Worm (Caenorhabditis elegans) whole organism, L4 larva: ENCODE results near the gene Y39G8B.7.
A peak's percentile ranks its signal among the peaks of the same experiment; 100 is the strongest.

ENCODE experiments used
- D1046.2 ChIP-seq: fragments of 200-800 bp; sonication (Bioruptor generic); IDR thresholded peaks from 2 replicates; pipeline ENCODE4 v1.3.6; 2022; ENCODE audit warnings: missing genetic modification characterization, missing compliant biosample characterization
- F26F4.8 ChIP-seq: fragments of 200-800 bp; sonication (Bioruptor generic); conservative IDR thresholded peaks from 2 replicates; pipeline ENCODE4 v1.3.6; 2022; ENCODE audit warnings: missing genetic modification characterization, missing compliant biosample characterization
- F37D6.2 ChIP-seq: sonication (generic microtip); optimal IDR thresholded peaks from 2 replicates; lab custom pipeline; 2016; ENCODE audit warnings: mild to moderate bottlenecking, missing genetic modification characterization, missing compliant biosample characterization
- F44E2.7 ChIP-seq: fragments of 200-800 bp; sonication (Bioruptor generic); IDR thresholded peaks from 2 replicates; pipeline ENCODE4 v2.1.2; 2022; ENCODE audit warnings: missing genetic modification characterization, missing compliant biosample characterization
- Y5F2A.4 ChIP-seq: fragments of 200-800 bp; sonication (Bioruptor generic); optimal IDR thresholded peaks from 2 replicates; lab custom pipeline; 2018; ENCODE audit warnings: mild to moderate bottlenecking, missing genetic modification characterization, missing compliant biosample characterization
- aha-1 ChIP-seq: fragments of 150-350 bp; peaks from one replicate; lab custom pipeline; 2014; ENCODE audit warnings: missing biosample characterization, missing genetic modification characterization
- ama-1 ChIP-seq: fragments of 150-350 bp; optimal IDR thresholded peaks from 2 replicates; lab custom pipeline; 2014; ENCODE audit warnings: inconsistent platforms, mixed read lengths
- attf-4 ChIP-seq: sonication (generic microtip); optimal IDR thresholded peaks from 3 replicates; lab custom pipeline; 2017; ENCODE audit warnings: missing biosample characterization, missing genetic modification characterization
- ctbp-1 ChIP-seq: fragments of 200-800 bp; sonication (Bioruptor generic); IDR thresholded peaks from 2 replicates; pipeline ENCODE4 v1.3.6; 2022; ENCODE audit warnings: missing genetic modification reagents, missing genetic modification characterization, missing compliant biosample characterization
- daf-16 ChIP-seq, 3 experiments: sonication (generic microtip); optimal IDR thresholded peaks; 2 replicates each; lab custom pipeline; 2016 to 2017; ENCODE audit warnings: missing genetic modification characterization in 3 of 3, missing genetic modification reagents in 3 of 3, mild to moderate bottlenecking in 2 of 3, missing compliant biosample characterization in 2 of 3, missing biosample characterization in 1 of 3, moderate library complexity in 1 of 3
- daf-19 ChIP-seq: fragments of 200-800 bp; sonication (Bioruptor generic); conservative IDR thresholded peaks from 2 replicates; pipeline ENCODE4 v1.3.6; 2022; ENCODE audit warnings: missing genetic modification characterization, missing compliant biosample characterization
- dmd-6 ChIP-seq: fragments of 200-800 bp; sonication (Bioruptor generic); IDR thresholded peaks from 2 replicates; pipeline ENCODE4 v1.3.6; 2022; ENCODE audit warnings: missing genetic modification reagents, missing genetic modification characterization, missing compliant biosample characterization
- dpl-1 ChIP-seq: fragments of 150-350 bp; optimal IDR thresholded peaks from 2 replicates; lab custom pipeline; 2014; ENCODE audit warnings: missing biosample characterization, missing genetic modification reagents, missing genetic modification characterization
- dve-1 ChIP-seq: sonication (generic microtip); optimal IDR thresholded peaks from 2 replicates; lab custom pipeline; 2017; ENCODE audit warnings: antibody characterized with exemption, mild to moderate bottlenecking, missing genetic modification characterization, missing compliant biosample characterization; ENCODE audit not compliant: insufficient read depth
- egl-27 ChIP-seq: sonication (generic microtip); optimal IDR thresholded peaks from 3 replicates; lab custom pipeline; 2017; ENCODE audit warnings: missing biosample characterization, missing genetic modification reagents, missing genetic modification characterization
- egl-43 ChIP-seq: fragments of 200-800 bp; sonication (Bioruptor generic); IDR thresholded peaks from 2 replicates; pipeline ENCODE4 v1.3.6; 2022; ENCODE audit warnings: missing genetic modification reagents, missing genetic modification characterization, missing compliant biosample characterization
- hlh-11 ChIP-seq: fragments of 200-800 bp; sonication (Bioruptor generic); optimal IDR thresholded peaks from 2 replicates; lab custom pipeline; 2018; ENCODE audit warnings: mild to moderate bottlenecking, missing genetic modification characterization, missing compliant biosample characterization
- lin-1 ChIP-seq: fragments of 200-800 bp; sonication (Bioruptor generic); IDR thresholded peaks from 2 replicates; pipeline ENCODE4 v1.3.6; 2022; ENCODE audit warnings: missing genetic modification reagents, missing genetic modification characterization, missing compliant biosample characterization
- lin-13 ChIP-seq: fragments of 150-350 bp; optimal IDR thresholded peaks from 2 replicates; lab custom pipeline; 2014; ENCODE audit warnings: missing biosample characterization, missing genetic modification reagents, missing genetic modification characterization
- madf-9 ChIP-seq: fragments of 200-800 bp; sonication (Bioruptor generic); conservative IDR thresholded peaks from 2 replicates; pipeline ENCODE4 v1.3.6; 2022; ENCODE audit warnings: missing genetic modification reagents, missing genetic modification characterization, missing compliant biosample characterization
- nhr-25 ChIP-seq: sonication (generic microtip); optimal IDR thresholded peaks from 2 replicates; lab custom pipeline; 2017; ENCODE audit warnings: missing genetic modification characterization, mild to moderate bottlenecking, missing compliant biosample characterization, antibody characterized with exemption, moderate library complexity, borderline replicate concordance; ENCODE audit not compliant: insufficient read depth
- nhr-28 ChIP-seq: fragments of 150-350 bp; optimal IDR thresholded peaks from 2 replicates; lab custom pipeline; 2014; ENCODE audit warnings: missing biosample characterization, missing genetic modification characterization
- nhr-42 ChIP-seq: fragments of 200-800 bp; sonication (Bioruptor generic); IDR thresholded peaks from 2 replicates; pipeline ENCODE4 v1.3.6; 2022; ENCODE audit warnings: missing genetic modification characterization, missing compliant biosample characterization
- pha-4 ChIP-seq, 2 experiments: fragments of 150-350 bp in 1 of 2; fragments of 200-800 bp in 1 of 2; sonication (Bioruptor generic) in 1 of 2; IDR thresholded peaks in 1 of 2; optimal IDR thresholded peaks in 1 of 2; 2 replicates each; pipeline versions ENCODE4 v1.3.6 to Lab custom; 2014 to 2022; ENCODE audit warnings: missing genetic modification characterization in 2 of 2, missing genetic modification reagents in 2 of 2, missing biosample characterization in 1 of 2, missing compliant biosample characterization in 1 of 2
- php-3 ChIP-seq: fragments of 200-800 bp; sonication (Bioruptor generic); IDR thresholded peaks from 2 replicates; pipeline ENCODE4 v1.3.6; 2022; ENCODE audit warnings: missing genetic modification reagents, missing genetic modification characterization, missing compliant biosample characterization
- pqm-1 ChIP-seq: sonication (generic microtip); optimal IDR thresholded peaks from 2 replicates; lab custom pipeline; 2017; ENCODE audit warnings: missing biosample characterization, missing genetic modification characterization
- saeg-2 ChIP-seq: fragments of 200-800 bp; sonication (Bioruptor generic); IDR thresholded peaks from 2 replicates; pipeline ENCODE4 v1.3.6; 2022; ENCODE audit warnings: missing genetic modification reagents, missing genetic modification characterization, missing compliant biosample characterization
- unc-62 ChIP-seq, 3 experiments: fragments of 150-350 bp in 1 of 3; sonication (generic microtip); optimal IDR thresholded peaks in 2 of 3; peaks in 1 of 3; 1 replicate in 1 of 3; 2 replicates in 2 of 3; lab custom pipeline; 2014 to 2017; ENCODE audit warnings: missing biosample characterization in 3 of 3, missing genetic modification characterization in 3 of 3, missing genetic modification reagents in 3 of 3, missing genotype in 1 of 3
- zfp-3 ChIP-seq: fragments of 200-800 bp; sonication (Bioruptor generic); conservative IDR thresholded peaks from 2 replicates; pipeline ENCODE4 v1.3.6; 2022; ENCODE audit warnings: missing genetic modification reagents, missing genetic modification characterization, missing compliant biosample characterization
- zip-2 ChIP-seq: fragments of 150-350 bp; optimal IDR thresholded peaks from 2 replicates; lab custom pipeline; 2014; ENCODE audit warnings: missing biosample characterization, missing genetic modification characterization

Gene Y39G8B.7

DNA sequence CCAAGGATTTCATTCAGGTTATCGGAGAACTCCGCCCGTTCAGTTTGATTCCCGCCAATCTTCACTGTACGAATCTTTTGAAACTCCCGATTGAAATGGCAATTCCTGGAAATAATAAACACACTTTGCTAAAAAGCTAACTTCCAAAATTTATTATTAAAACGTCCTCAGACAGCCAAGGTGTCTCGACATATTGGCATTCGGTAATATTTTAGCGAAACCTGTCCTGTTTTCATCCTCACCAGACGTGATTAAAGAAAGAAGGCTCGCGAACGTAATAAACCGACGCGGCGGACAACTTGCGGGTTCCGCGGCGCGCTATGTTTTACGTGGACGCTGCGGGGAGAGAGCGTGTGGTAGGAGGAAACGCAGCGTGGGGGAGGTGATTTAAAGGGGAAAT, 23.4 kb upstream of the Y39G8B.7 start (continued):
- TF ChIP-seq lin-1 (GFP tag; lab: Robert Waterston, UW), result peak; percentile 53; the same call in 1 of the 2 replicates
- no peak for TF ChIP-seq egl-27 (tag; lab: Kevin White, UChicago)
- TF ChIP-seq ama-1 (lab: Kevin White, UChicago), result peak; percentile 99

DNA sequence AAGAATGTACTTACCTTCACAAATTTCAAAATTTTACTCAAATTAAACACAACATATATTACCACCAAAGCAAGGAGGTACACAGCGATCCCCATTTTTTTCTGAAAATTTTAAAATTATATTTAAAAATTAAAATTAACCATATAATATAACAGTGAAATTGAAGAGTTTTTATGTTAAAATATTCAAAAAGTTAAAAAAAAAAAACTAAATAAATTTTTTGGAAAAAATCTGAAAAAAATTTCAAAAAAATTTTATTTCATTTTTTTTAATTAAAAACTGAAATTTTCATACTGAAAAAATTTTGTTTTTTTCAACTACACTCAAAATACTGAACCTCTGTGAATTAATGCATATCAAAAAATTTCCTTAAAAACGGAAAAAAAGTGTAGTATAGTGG, 22.0 kb upstream of the Y39G8B.7 start, which contains the start of gene cyp-37A1:
Gene cyp-37A1 (minus strand): TSS at position 101 of the 400 bp plus-strand sequence.
- no peak for TF ChIP-seq pha-4 (GFP tag; IDR thresholded peaks at IDR 0.05; lab: Robert Waterston, UW)
- TF ChIP-seq pha-4 (tag; optimal IDR thresholded peaks at IDR 0.05; lab: Kevin White, UChicago), result no peak
- TF ChIP-seq nhr-25, result no peak
- no peak for TF ChIP-seq Y5F2A.4
- TF ChIP-seq unc-62 (GFP tag; optimal IDR thresholded peaks at IDR 0.05 in 1 of 2; lab: Kevin White, UChicago), result no peak
- no peak for TF ChIP-seq unc-62 (tag; optimal IDR thresholded peaks at IDR 0.05; lab: Kevin White, UChicago)
- TF ChIP-seq zip-2, result no peak
- TF ChIP-seq daf-19 (GFP tag; lab: Robert Waterston, UW), result no peak
- TF ChIP-seq saeg-2, result no peak
- no peak for TF ChIP-seq daf-16 (GFP tag; optimal IDR thresholded peaks at IDR 0.05; lab: Kevin White, UChicago)
- TF ChIP-seq daf-16 (tag; optimal IDR thresholded peaks at IDR 0.05; lab: Kevin White, UChicago), result peak; percentile 18
- no peak for TF ChIP-seq F26F4.8
- peak; percentile 13 for TF ChIP-seq dve-1 (tag; lab: Kevin White, UChicago)
- no peak for TF ChIP-seq attf-4 (tag; lab: Kevin White, UChicago)
- TF ChIP-seq madf-9 (GFP tag; lab: Robert Waterston, UW), result no peak

- TF ChIP-seq F44E2.7 (GFP tag; lab: Robert Waterston, UW) (0 out of 2 replicates have a peak, but pooled peaks have one; percentile 29), aha-1 (tag; lab: Kevin White, UChicago) (peak; percentile 93), ctbp-1 (no peak)
These were observed 19.8 kb upstream of the Y39G8B.7 start for ce11 chrII:14014637-14015036.

- no peak for TF ChIP-seq F37D6.2 (tag; lab: Kevin White, UChicago)
- TF ChIP-seq hlh-11 (tag; lab: Kevin White, UChicago), result peak; percentile 7
- TF ChIP-seq php-3 (GFP tag; lab: Robert Waterston, UW), result no peak
- peak; percentile 4 for TF ChIP-seq dve-1 (tag; lab: Kevin White, UChicago)
- no peak for TF ChIP-seq daf-16 (GFP tag; optimal IDR thresholded peaks at IDR 0.05; lab: Kevin White, UChicago)
- TF ChIP-seq daf-16 (tag; optimal IDR thresholded peaks at IDR 0.05; lab: Kevin White, UChicago), result peak; percentile 45
- peak; percentile 41 for TF ChIP-seq nhr-28 (tag; lab: Kevin White, UChicago)
- peak; percentile 14; the same call in 1 of the 2 replicates for TF ChIP-seq dmd-6 (GFP tag; lab: Robert Waterston, UW)
- TF ChIP-seq pha-4 (GFP tag; IDR thresholded peaks at IDR 0.05; lab: Robert Waterston, UW), result no peak
- no peak for TF ChIP-seq pha-4 (tag; optimal IDR thresholded peaks at IDR 0.05; lab: Kevin White, UChicago)
- no peak for TF ChIP-seq aha-1 (tag; lab: Kevin White, UChicago)
- peak; percentile 80 for TF ChIP-seq pqm-1
- 0 out of 2 replicates have a peak, but pooled peaks have one; percentile 18 for TF ChIP-seq zfp-3 (GFP tag; lab: Robert Waterston, UW)
- TF ChIP-seq unc-62 (GFP tag; optimal IDR thresholded peaks at IDR 0.05 in 1 of 2; lab: Kevin White, UChicago), result peak in 1 of 2 experiments; percentile 58
- no peak for TF ChIP-seq unc-62 (tag; optimal IDR thresholded peaks at IDR 0.05; lab: Kevin White, UChicago)
- no peak for TF ChIP-seq dpl-1
- 0 out of 2 replicates have a peak, but pooled peaks have one; percentile 30 for TF ChIP-seq egl-43 (GFP tag; lab: Robert Waterston, UW)
- TF ChIP-seq lin-13 (GFP tag; lab: Kevin White, UChicago), result peak; percentile 63
- TF ChIP-seq D1046.2 (GFP tag; lab: Robert Waterston, UW), result no peak
- 0 out of 2 replicates have a peak, but pooled peaks have one; percentile 52 for TF ChIP-seq nhr-42
- TF ChIP-seq, all 104 proteins: peak for 11
These were observed 16.0 kb upstream of the Y39G8B.7 start, which contains the start of gene F01D5.8 for ce11 chrII:14010656-14011376. Gene F01D5.8 (plus strand): TSS chrII:14010706.
